Fruit fly (Drosophila melanogaster) S2 (cell line): ENCODE measurements around the gene CG18809.

Source experiments
- CG8478 ChIP-seq: fragments of >200 bp; optimal IDR thresholded peaks from 2 replicates; lab custom pipeline; 2018
- CTCF ChIP-seq, 2 experiments: fragments of >200 bp; optimal IDR thresholded peaks; 2 replicates each; lab custom pipeline; 2018

DNA sequence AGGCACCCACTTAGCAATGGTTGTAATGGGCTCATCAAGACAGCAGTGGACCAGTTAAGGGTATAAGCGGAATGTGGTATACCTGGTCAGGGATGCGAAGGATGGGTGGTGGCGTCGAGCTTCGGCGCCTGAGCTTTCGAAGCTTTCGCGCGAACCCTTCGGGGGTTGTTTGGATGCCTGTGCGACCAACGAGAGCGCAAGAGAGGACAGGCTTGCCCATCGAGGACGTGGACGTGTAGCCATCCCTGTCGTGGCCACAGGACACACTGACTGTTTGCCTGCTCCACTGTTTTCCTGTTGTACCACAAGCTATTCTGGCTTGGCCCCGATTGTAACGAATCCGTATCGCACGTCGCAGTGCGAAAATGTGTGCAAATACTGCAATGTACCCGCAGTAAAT, 8.9 kb downstream of the CG18809 start, which contains the start of gene CG14234:
- no peak for TF ChIP-seq CG8478 (lab: Kevin White, UChicago)
- TF ChIP-seq CTCF (optimal IDR thresholded peaks at IDR 0.05; lab: Kevin White, UChicago): no peak
